Worm (Caenorhabditis elegans): ENCODE data around the gene F11E6.6.

DNA sequence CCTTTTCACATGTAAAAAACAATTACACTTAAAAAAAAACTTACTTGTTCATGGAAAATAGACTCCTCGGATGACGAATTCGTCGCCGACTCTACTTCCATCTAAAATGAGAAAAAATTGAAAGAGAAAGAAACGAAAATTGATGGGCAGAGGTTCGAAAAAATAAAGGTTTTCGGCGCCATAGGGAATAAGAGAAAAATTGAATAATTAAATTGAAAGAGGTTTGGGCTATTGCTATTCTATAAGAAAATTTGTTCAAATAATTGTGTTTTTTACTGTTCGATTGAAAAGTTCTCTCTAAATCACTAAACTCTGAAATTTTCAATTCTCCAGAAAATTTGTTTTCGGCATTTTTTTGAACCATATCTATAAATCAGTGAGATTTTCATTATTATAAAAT is 17.4 kb upstream of the F11E6.6 start, which contains the start of gene rabr-2:
- TF ChIP-seq cnd-1 (tag; optimal IDR thresholded peaks at IDR 0.05) = no peak
- no peak for TF ChIP-seq drap-1 (GFP tag; optimal IDR thresholded peaks at IDR 0.05)
- no peak for TF ChIP-seq lsy-2 (tag; optimal IDR thresholded peaks at IDR 0.05)
